Fruit fly (Drosophila melanogaster) whole organism, wandering third instar larva: Measurements from ENCODE around the gene Trpgamma.

ENCODE experiments used
- CG32264 ChIP-seq: fragments of 200-800 bp; sonication (Bioruptor generic); optimal IDR thresholded peaks from 2 replicates; lab custom pipeline; 2016; ENCODE audit warnings: missing biosample characterization, missing genetic modification characterization
- Dif ChIP-seq: fragments of 200-275, 200-300 bp; sonication (Bioruptor generic); optimal IDR thresholded peaks from 2 replicates; lab custom pipeline; 2018; ENCODE audit warnings: missing biosample characterization, missing genetic modification characterization; ENCODE audit not compliant: partially characterized antibody
- N ChIP-seq: fragments of >200 bp; optimal IDR thresholded peaks from 2 replicates; lab custom pipeline; 2018; ENCODE audit warnings: missing biosample characterization, missing external identifiers, missing genetic modification characterization
- Rel ChIP-seq, 2 experiments: fragments of 200-800 bp; sonication (Bioruptor generic) in 1 of 2; optimal IDR thresholded peaks; 2 replicates in 1 of 2; 3 replicates in 1 of 2; lab custom pipeline; 2016 to 2019; ENCODE audit warnings: mild to moderate bottlenecking in 2 of 2, missing biosample characterization in 2 of 2, missing genetic modification characterization in 2 of 2, moderate library complexity in 1 of 2
- Vsx2 ChIP-seq: fragments of 200-300, 225-300 bp; sonication (Bioruptor generic); optimal IDR thresholded peaks from 2 replicates; lab custom pipeline; 2018; ENCODE audit warnings: missing biosample characterization, missing genetic modification characterization; ENCODE audit not compliant: partially characterized antibody
- sv ChIP-seq: fragments of 200-800 bp; sonication (Bioruptor generic); optimal IDR thresholded peaks from 3 replicates; lab custom pipeline; 2016; ENCODE audit warnings: missing biosample characterization, missing genetic modification characterization
- woc ChIP-seq: sonication (Bioruptor generic); optimal IDR thresholded peaks from 2 replicates; lab custom pipeline; 2016; ENCODE audit warnings: missing biosample characterization, mild to moderate bottlenecking, missing genetic modification characterization

DNA sequence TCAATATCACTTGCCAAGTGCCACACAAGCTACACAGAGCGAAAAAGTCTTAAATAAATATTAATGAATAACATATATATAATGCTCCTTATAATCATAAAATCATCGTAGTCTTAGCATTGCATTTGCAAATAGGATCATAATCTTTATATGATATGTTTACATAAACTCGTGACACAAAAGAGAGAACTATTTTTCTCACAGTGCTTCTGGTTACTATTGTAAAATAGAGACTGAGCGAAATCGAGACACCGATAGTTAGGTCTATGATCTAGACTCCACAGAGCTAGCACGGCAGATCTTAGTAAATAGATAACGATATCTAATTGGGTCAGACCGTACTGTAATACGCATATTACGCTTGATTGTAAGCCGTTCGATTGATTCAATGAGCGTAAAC, 33.2 kb upstream of the Trpgamma start:
- TF ChIP-seq Dif (GFP tag; lab: Kevin White, UChicago) (no peak), CG32264 (GFP tag; lab: Kevin White, UChicago) (no peak), woc (GFP tag; lab: Kevin White, UChicago) (no peak), Vsx2 (no peak), N (GFP tag; lab: Kevin White, UChicago) (no peak), sv (GFP tag; lab: Kevin White, UChicago) (no peak), Rel (GFP tag; optimal IDR thresholded peaks at IDR 0.05; lab: Kevin White, UChicago) (no peak), Rel (tag; optimal IDR thresholded peaks at IDR 0.05; lab: Kevin White, UChicago) (no peak)
